Worm (Caenorhabditis elegans): ENCODE results near the gene mtl-1.

mtl-1 gene

DNA sequence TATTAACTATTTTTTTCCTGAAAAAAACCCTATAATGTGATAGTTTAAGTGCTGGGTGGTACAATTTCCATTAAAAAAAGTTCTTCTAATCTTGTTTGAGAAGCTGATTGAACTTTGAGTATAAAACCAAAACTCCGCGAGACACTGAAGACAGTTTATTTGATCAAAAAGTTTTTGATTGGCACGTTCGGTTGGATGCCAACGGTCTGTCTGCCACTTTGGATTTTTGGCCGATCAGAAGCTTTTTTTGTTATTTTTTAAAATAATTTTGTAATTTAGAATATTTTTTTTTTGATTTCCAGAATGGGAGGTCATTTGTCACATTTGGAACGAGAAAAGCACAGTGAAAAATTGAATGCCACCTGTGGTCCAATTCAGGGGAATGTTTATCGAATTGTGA lies 22.1 kb downstream of the mtl-1 start, which contains the start of gene cest-28:
cest-28 (plus strand) TSS at position 301 of the 400 bp plus-strand sequence.
- TF ChIP-seq ceh-43 (GFP tag; optimal IDR thresholded peaks at IDR 0.05): no peak

DNA sequence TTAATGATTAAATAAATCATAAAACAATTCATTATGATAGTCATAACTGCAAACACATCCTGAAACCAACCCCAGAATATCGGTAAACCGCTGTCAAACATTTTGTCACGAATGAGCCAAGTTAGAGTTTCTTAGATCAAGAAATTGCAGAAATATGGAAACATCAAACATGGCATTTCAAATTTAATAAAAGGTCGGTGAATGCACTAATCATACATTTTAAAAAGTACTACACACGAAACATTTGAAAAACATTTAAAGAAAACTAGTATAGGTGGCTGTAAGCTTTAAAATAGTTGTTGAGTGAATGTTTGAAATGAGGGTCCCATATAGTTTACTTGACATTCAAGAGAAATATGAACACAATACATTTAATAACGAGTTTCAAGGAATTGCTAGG lies 22.9 kb downstream of the mtl-1 start, which contains the start of gene str-180:
str-180 (minus strand) TSS at position 101 of the 400 bp plus-strand sequence.
- TF ChIP-seq unc-39 (tag; optimal IDR thresholded peaks at IDR 0.05): no peak

DNA sequence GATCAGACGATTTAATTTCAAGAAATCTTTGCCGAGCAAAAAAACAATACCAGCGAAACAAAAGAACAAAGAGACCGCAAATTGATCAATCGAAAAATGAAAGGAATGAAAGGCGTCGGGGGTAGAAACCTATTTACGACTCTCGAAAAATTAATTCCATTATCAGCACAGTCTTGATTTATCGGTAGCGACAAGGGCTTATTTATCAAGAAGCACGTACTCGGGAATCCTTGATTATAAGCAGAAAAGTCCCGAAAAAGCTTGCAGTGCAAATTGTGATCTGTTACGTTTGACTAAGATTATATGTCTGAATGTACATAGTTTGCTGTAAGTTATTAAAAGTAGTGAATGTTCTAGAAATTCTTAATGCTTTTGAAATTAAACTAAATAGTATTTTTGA lies 25.1 kb downstream of the mtl-1 start:
- TF ChIP-seq mep-1 (tag; optimal IDR thresholded peaks at IDR 0.05): no peak

DNA sequence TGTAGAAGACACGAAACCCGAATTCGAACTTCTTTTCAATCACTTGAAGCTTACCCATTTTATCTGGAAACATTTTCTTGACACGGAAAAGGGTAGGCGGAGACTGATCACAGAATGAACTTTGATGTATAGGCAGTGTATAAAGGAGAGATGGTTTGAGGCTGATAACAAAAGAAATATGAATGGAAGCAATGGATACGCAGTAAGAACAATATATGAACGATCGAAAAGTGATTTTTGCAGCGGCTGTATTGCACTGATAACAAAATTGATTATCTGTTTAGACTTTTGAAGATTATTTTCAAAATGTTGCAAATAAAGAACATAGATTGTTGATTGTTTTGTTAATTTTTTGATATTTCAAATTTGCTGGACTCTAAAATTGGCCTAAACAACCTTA lies 25.9 kb downstream of the mtl-1 start, which contains the start of gene pmp-5:
pmp-5 (minus strand) TSS at position 63 of the 400 bp plus-strand sequence.
- TF ChIP-seq mls-2 (tag; optimal IDR thresholded peaks at IDR 0.05) (no peak), blmp-1 (tag; optimal IDR thresholded peaks at IDR 0.05) (no peak)

DNA sequence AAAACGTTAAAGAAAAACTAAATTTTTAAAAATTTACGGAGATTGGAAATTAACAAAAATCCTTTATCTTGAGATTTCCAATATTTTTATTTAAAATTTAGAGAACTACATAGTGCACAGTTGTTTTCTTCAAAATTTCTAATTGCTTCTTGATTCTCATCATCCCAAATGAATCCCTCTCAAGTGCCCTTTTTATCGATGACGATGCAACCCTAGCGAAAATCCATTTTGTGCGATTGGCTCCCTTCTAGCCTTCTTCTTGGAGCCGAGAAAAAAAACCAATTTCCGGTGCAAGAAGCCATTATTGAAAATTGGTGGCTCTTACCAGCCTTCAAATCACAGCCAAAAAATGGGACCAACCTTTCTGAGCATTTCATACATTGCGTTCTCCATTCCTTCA lies 29.2 kb downstream of the mtl-1 start:
- no peak for TF ChIP-seq nhr-237 (tag; optimal IDR thresholded peaks at IDR 0.05)
- no peak for TF ChIP-seq lin-32 (GFP tag; optimal IDR thresholded peaks at IDR 0.05)
- no peak for TF ChIP-seq ceh-43 (GFP tag; optimal IDR thresholded peaks at IDR 0.05)
- TF ChIP-seq nhr-2 (tag; optimal IDR thresholded peaks at IDR 0.05): no peak
- no peak for TF ChIP-seq mep-1 (tag; optimal IDR thresholded peaks at IDR 0.05)
- no peak for TF ChIP-seq ham-2 (GFP tag; optimal IDR thresholded peaks at IDR 0.05)
- TF ChIP-seq M03D4.4 (tag; optimal IDR thresholded peaks at IDR 0.05): no peak
- TF ChIP-seq blmp-1 (tag; optimal IDR thresholded peaks at IDR 0.05): no peak
- TF ChIP-seq lsy-2 (tag; optimal IDR thresholded peaks at IDR 0.05): no peak
- TF ChIP-seq ceh-83 (GFP tag; optimal IDR thresholded peaks at IDR 0.05): no peak
- TF ChIP-seq hlh-1 (tag; optimal IDR thresholded peaks at IDR 0.05): no peak
- no peak for TF ChIP-seq elt-1 (tag; optimal IDR thresholded peaks at IDR 0.05; ENCODE audit: borderline replicate concordance, insufficient read depth)
- TF ChIP-seq cnd-1 (tag; optimal IDR thresholded peaks at IDR 0.05): no peak
- TF ChIP-seq mls-2 (tag; optimal IDR thresholded peaks at IDR 0.05): no peak
- no peak for TF ChIP-seq nhr-76 (tag; optimal IDR thresholded peaks at IDR 0.05)

DNA sequence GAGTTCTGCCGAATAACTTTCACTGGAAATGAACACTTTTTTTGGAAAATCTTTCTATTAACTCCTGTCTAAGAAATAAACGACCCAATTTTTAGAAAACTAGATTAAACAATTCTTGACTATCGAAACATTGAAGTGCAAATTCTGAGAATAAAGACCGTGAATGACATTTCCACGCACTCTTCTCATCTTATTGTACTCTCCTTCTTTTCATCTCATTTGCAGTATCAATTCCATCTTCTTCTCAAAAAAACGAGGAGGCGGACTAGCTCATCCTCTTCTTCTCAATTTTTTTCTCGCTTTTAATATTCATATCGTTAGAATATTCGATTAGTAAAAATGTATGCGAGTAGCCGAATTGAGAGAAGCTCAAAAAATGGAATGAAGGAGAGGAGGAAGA lies 30.0 kb downstream of the mtl-1 start:
- TF ChIP-seq nhr-28 (tag; optimal IDR thresholded peaks at IDR 0.05): no peak
- TF ChIP-seq ces-1 (GFP tag; optimal IDR thresholded peaks at IDR 0.05): peak; percentile 25

DNA sequence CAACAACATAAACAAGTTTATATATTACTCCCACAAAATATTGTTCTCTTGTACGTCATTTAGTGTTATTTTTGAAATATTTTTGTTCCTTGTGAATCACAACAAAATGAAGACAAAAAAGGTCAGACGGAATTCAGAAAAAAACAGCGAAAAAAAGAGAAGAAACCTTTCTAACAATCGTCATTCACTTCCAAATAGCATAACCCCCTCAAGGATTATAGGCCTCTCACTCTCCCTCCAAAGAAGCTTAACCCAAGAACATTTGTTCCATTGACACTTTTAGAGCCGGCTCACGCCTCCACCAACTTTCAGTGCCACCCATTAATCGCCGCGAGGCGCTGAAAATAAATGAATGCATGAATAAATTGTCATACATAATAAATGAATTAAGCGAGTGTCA lies 32.1 kb downstream of the mtl-1 start:
- TF ChIP-seq zip-8 (tag; optimal IDR thresholded peaks at IDR 0.05) (no peak), nhr-28 (tag; optimal IDR thresholded peaks at IDR 0.05) (no peak), tbx-8 (GFP tag; optimal IDR thresholded peaks at IDR 0.05) (no peak), lsy-2 (tag; optimal IDR thresholded peaks at IDR 0.05) (no peak), unc-62 (GFP tag; optimal IDR thresholded peaks at IDR 0.05) (no peak), snpc-4 (tag; optimal IDR thresholded peaks at IDR 0.05) (no peak), M03D4.4 (tag; optimal IDR thresholded peaks at IDR 0.05) (no peak), unc-39 (tag; optimal IDR thresholded peaks at IDR 0.05) (no peak), unc-120 (tag; optimal IDR thresholded peaks at IDR 0.05; ENCODE audit: poor library complexity, severe bottlenecking) (no peak), lin-32 (GFP tag; optimal IDR thresholded peaks at IDR 0.05) (no peak), nhr-76 (tag; optimal IDR thresholded peaks at IDR 0.05) (no peak), lin-13 (tag; optimal IDR thresholded peaks at IDR 0.05) (no peak), mls-2 (tag; optimal IDR thresholded peaks at IDR 0.05) (no peak), mep-1 (tag; optimal IDR thresholded peaks at IDR 0.05) (no peak), sem-2 (GFP tag; optimal IDR thresholded peaks at IDR 0.05) (no peak)

DNA sequence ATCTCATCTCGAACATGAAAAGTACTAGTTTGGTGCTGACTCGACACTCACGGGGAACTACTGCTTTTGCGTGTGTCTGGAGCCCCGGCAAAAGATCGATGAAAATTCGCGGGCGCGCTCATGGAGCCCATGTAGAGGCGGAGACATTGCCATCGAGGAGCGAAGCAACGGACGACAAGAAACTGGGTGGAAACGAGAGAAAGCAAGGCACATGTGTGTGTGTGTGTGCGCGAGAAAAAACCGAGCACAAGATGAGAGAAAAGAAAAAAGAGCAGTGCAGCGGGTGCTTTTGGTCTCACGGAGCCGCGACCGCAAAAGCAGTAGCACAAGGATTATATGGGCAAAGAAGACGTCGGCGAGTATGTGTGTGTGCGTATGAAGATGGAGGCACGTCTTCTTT lies 32.9 kb downstream of the mtl-1 start:
- peak; percentile 14 for TF ChIP-seq sptf-1 (tag; optimal IDR thresholded peaks at IDR 0.05)
- TF ChIP-seq blmp-1 (tag; optimal IDR thresholded peaks at IDR 0.05): no peak
- peak; percentile 50 for TF ChIP-seq mep-1 (tag; optimal IDR thresholded peaks at IDR 0.05)
- no peak for TF ChIP-seq pha-4 (tag; optimal IDR thresholded peaks at IDR 0.05)
